Worm (Caenorhabditis elegans) whole organism, L4 larva: ENCODE data around the gene popl-5.
A peak's percentile ranks its signal among the peaks of the same experiment; 100 is the strongest.

Experiments used
- F26F4.8 ChIP-seq: fragments of 200-800 bp; sonication (Bioruptor generic); conservative IDR thresholded peaks from 2 replicates; pipeline ENCODE4 v1.3.6; 2022; ENCODE audit warnings: missing genetic modification characterization, missing compliant biosample characterization
- F37D6.2 ChIP-seq: sonication (generic microtip); optimal IDR thresholded peaks from 2 replicates; lab custom pipeline; 2016; ENCODE audit warnings: mild to moderate bottlenecking, missing genetic modification characterization, missing compliant biosample characterization
- R02D3.7 ChIP-seq: fragments of 150-350 bp; sonication (generic microtip); optimal IDR thresholded peaks from 3 replicates; lab custom pipeline; 2014; ENCODE audit warnings: missing biosample characterization, missing genetic modification characterization
- T26A8.4 ChIP-seq: fragments of 200-800 bp; sonication (Bioruptor generic); IDR thresholded peaks from 2 replicates; pipeline ENCODE4 v1.3.6; 2022; ENCODE audit warnings: missing genetic modification characterization, missing compliant biosample characterization
- Y105C5A.15 ChIP-seq: fragments of 200-800 bp; sonication (Bioruptor generic); IDR thresholded peaks from 2 replicates; pipeline ENCODE4 v1.3.6; 2022; ENCODE audit warnings: missing genetic modification characterization, missing compliant biosample characterization
- Y75B8A.6 ChIP-seq: fragments of 200-800 bp; sonication (Bioruptor generic); IDR thresholded peaks from 2 replicates; pipeline ENCODE4 v1.3.6; 2022; ENCODE audit warnings: missing genetic modification reagents, missing genetic modification characterization, missing compliant biosample characterization
- aha-1 ChIP-seq: fragments of 150-350 bp; peaks from one replicate; lab custom pipeline; 2014; ENCODE audit warnings: missing biosample characterization, missing genetic modification characterization
- ama-1 ChIP-seq: fragments of 150-350 bp; optimal IDR thresholded peaks from 2 replicates; lab custom pipeline; 2014; ENCODE audit warnings: inconsistent platforms, mixed read lengths
- daf-16 ChIP-seq, 3 experiments: sonication (generic microtip); optimal IDR thresholded peaks; 2 replicates each; lab custom pipeline; 2016 to 2017; ENCODE audit warnings: missing genetic modification characterization in 3 of 3, missing genetic modification reagents in 3 of 3, mild to moderate bottlenecking in 2 of 3, missing compliant biosample characterization in 2 of 3, missing biosample characterization in 1 of 3, moderate library complexity in 1 of 3
- dmd-6 ChIP-seq: fragments of 200-800 bp; sonication (Bioruptor generic); IDR thresholded peaks from 2 replicates; pipeline ENCODE4 v1.3.6; 2022; ENCODE audit warnings: missing genetic modification reagents, missing genetic modification characterization, missing compliant biosample characterization
- dve-1 ChIP-seq: sonication (generic microtip); optimal IDR thresholded peaks from 2 replicates; lab custom pipeline; 2017; ENCODE audit warnings: antibody characterized with exemption, mild to moderate bottlenecking, missing genetic modification characterization, missing compliant biosample characterization; ENCODE audit not compliant: insufficient read depth
- hlh-11 ChIP-seq: fragments of 200-800 bp; sonication (Bioruptor generic); optimal IDR thresholded peaks from 2 replicates; lab custom pipeline; 2018; ENCODE audit warnings: mild to moderate bottlenecking, missing genetic modification characterization, missing compliant biosample characterization
- lin-15B ChIP-seq: fragments of 150-350 bp; sonication (generic microtip); optimal IDR thresholded peaks from 3 replicates; lab custom pipeline; 2014; ENCODE audit warnings: missing biosample characterization, missing genetic modification characterization
- lin-38 ChIP-seq: fragments of 200-800 bp; sonication (Bioruptor generic); IDR thresholded peaks from 2 replicates; pipeline ENCODE4 v1.3.6; 2022; ENCODE audit warnings: missing genetic modification reagents, missing genetic modification characterization, missing compliant biosample characterization
- lir-3 ChIP-seq: sonication (generic microtip); optimal IDR thresholded peaks from 2 replicates; lab custom pipeline; 2016; ENCODE audit warnings: mild to moderate bottlenecking, missing genetic modification characterization, missing compliant biosample characterization
- mdt-29 ChIP-seq: fragments of 200-800 bp; sonication (Bioruptor generic); IDR thresholded peaks from 2 replicates; pipeline ENCODE4 v1.3.6; 2022; ENCODE audit warnings: missing genetic modification reagents, missing genetic modification characterization, missing compliant biosample characterization
- mxl-2 ChIP-seq: fragments of 200-800 bp; sonication (Bioruptor generic); conservative IDR thresholded peaks from 2 replicates; pipeline ENCODE4 v1.3.6; 2022; ENCODE audit warnings: missing genetic modification reagents, missing genetic modification characterization, missing compliant biosample characterization
- nhr-28 ChIP-seq: fragments of 150-350 bp; optimal IDR thresholded peaks from 2 replicates; lab custom pipeline; 2014; ENCODE audit warnings: missing biosample characterization, missing genetic modification characterization
- nhr-42 ChIP-seq: fragments of 200-800 bp; sonication (Bioruptor generic); IDR thresholded peaks from 2 replicates; pipeline ENCODE4 v1.3.6; 2022; ENCODE audit warnings: missing genetic modification characterization, missing compliant biosample characterization
- nhr-76 ChIP-seq: fragments of 150-350 bp; optimal IDR thresholded peaks from 2 replicates; lab custom pipeline; 2014; ENCODE audit warnings: missing biosample characterization, missing genetic modification characterization
- pha-4 ChIP-seq, 2 experiments: fragments of 150-350 bp in 1 of 2; fragments of 200-800 bp in 1 of 2; sonication (Bioruptor generic) in 1 of 2; IDR thresholded peaks in 1 of 2; optimal IDR thresholded peaks in 1 of 2; 2 replicates each; pipeline versions ENCODE4 v1.3.6 to Lab custom; 2014 to 2022; ENCODE audit warnings: missing genetic modification characterization in 2 of 2, missing genetic modification reagents in 2 of 2, missing biosample characterization in 1 of 2, missing compliant biosample characterization in 1 of 2
- pqm-1 ChIP-seq: sonication (generic microtip); optimal IDR thresholded peaks from 2 replicates; lab custom pipeline; 2017; ENCODE audit warnings: missing biosample characterization, missing genetic modification characterization
- snpc-1.2 ChIP-seq: fragments of 200-800 bp; sonication (Bioruptor generic); IDR thresholded peaks from 2 replicates; pipeline ENCODE4 v1.3.6; 2022; ENCODE audit warnings: missing genetic modification reagents, missing genetic modification characterization, missing compliant biosample characterization
- spr-1 ChIP-seq: sonication (generic microtip); optimal IDR thresholded peaks from 2 replicates; lab custom pipeline; 2016; ENCODE audit warnings: mild to moderate bottlenecking, missing genetic modification characterization, missing compliant biosample characterization
- spr-3 ChIP-seq: fragments of 200-800 bp; sonication (Bioruptor generic); optimal IDR thresholded peaks from 2 replicates; lab custom pipeline; 2018; ENCODE audit warnings: mild to moderate bottlenecking, missing genetic modification characterization, missing compliant biosample characterization
- tag-97 ChIP-seq: fragments of 200-800 bp; sonication (Bioruptor generic); IDR thresholded peaks from 2 replicates; pipeline ENCODE4 v1.3.6; 2022; ENCODE audit warnings: missing genetic modification characterization, missing compliant biosample characterization
- unc-62 ChIP-seq, 3 experiments: fragments of 150-350 bp in 1 of 3; sonication (generic microtip); optimal IDR thresholded peaks in 2 of 3; peaks in 1 of 3; 1 replicate in 1 of 3; 2 replicates in 2 of 3; lab custom pipeline; 2014 to 2017; ENCODE audit warnings: missing biosample characterization in 3 of 3, missing genetic modification characterization in 3 of 3, missing genetic modification reagents in 3 of 3, missing genotype in 1 of 3
- zfp-2 ChIP-seq: sonication (generic microtip); optimal IDR thresholded peaks from 2 replicates; lab custom pipeline; 2016; ENCODE audit warnings: mild to moderate bottlenecking, missing genetic modification characterization, missing compliant biosample characterization
- ztf-7 ChIP-seq: fragments of 150-350 bp; optimal IDR thresholded peaks from 2 replicates; lab custom pipeline; 2014; ENCODE audit warnings: missing biosample characterization, missing genetic modification characterization

Gene popl-5

DNA sequence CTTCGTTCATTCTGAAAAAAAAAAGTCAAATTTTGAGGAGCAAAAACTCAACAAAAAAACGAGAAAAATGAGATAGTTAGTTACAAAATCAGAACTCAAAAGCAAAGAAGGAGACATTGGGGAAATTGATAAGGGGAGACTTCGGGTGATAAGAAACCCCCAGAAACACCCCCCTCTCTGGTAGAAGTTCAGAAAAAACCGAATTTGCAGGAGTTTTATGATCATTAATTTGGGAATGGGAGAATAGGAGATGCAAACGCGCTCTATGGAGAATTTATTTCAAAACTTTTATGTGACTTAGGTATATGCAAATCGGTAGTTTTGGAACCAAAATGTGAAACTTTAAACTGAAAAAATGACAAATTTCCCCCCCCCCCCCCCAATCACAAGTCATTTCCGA is 44.6 kb downstream of the popl-5 start, which contains the start of gene sbp-1 (continued):
- TF ChIP-seq ama-1, result no peak
- TF ChIP-seq zfp-2 (tag; lab: Kevin White, UChicago), result no peak
- TF ChIP-seq nhr-42 (GFP tag; lab: Robert Waterston, UW), result no peak
- TF ChIP-seq lin-15B (tag; lab: Kevin White, UChicago), result no peak
- TF ChIP-seq Y105C5A.15 (GFP tag; lab: Robert Waterston, UW), result no peak
- TF ChIP-seq dmd-6, result no peak
- no peak for TF ChIP-seq pha-4 (GFP tag; IDR thresholded peaks at IDR 0.05; lab: Robert Waterston, UW)
- TF ChIP-seq pha-4 (tag; optimal IDR thresholded peaks at IDR 0.05; lab: Kevin White, UChicago), result no peak
- no peak for TF ChIP-seq daf-16 (GFP tag; optimal IDR thresholded peaks at IDR 0.05; lab: Kevin White, UChicago)
- peak; percentile 10 for TF ChIP-seq daf-16 (tag; optimal IDR thresholded peaks at IDR 0.05; lab: Kevin White, UChicago)
- no peak for TF ChIP-seq R02D3.7 (tag; lab: Kevin White, UChicago)
- no peak for TF ChIP-seq unc-62 (GFP tag; optimal IDR thresholded peaks at IDR 0.05 in 1 of 2; lab: Kevin White, UChicago)
- TF ChIP-seq unc-62 (tag; optimal IDR thresholded peaks at IDR 0.05; lab: Kevin White, UChicago), result no peak
- no peak for TF ChIP-seq lir-3
- TF ChIP-seq aha-1, result no peak
- no peak for TF ChIP-seq spr-1 (tag; lab: Kevin White, UChicago)
- no peak for TF ChIP-seq nhr-76 (tag; lab: Kevin White, UChicago)
- peak; percentile 0 for TF ChIP-seq hlh-11 (tag; lab: Kevin White, UChicago)
- TF ChIP-seq F26F4.8, result no peak
- TF ChIP-seq tag-97 (GFP tag; lab: Robert Waterston, UW), result no peak
- no peak for TF ChIP-seq ztf-7 (tag; lab: Kevin White, UChicago)
- peak; percentile 56 for TF ChIP-seq lin-38 (GFP tag; lab: Robert Waterston, UW)
- no peak for TF ChIP-seq F37D6.2
- no peak for TF ChIP-seq mdt-29
- peak; percentile 77 for TF ChIP-seq pqm-1 (tag; lab: Kevin White, UChicago)
- no peak for TF ChIP-seq snpc-1.2 (GFP tag; lab: Robert Waterston, UW)
- TF ChIP-seq dve-1 (tag; lab: Kevin White, UChicago), result peak; percentile 19
- TF ChIP-seq nhr-28, result peak; percentile 56
- TF ChIP-seq T26A8.4, result no peak
- no peak for TF ChIP-seq mxl-2
- no peak for TF ChIP-seq Y75B8A.6 (GFP tag; lab: Robert Waterston, UW)
- TF ChIP-seq spr-3 (GFP tag; lab: Kevin White, UChicago), result no peak
